Fruit fly (Drosophila melanogaster): ENCODE measurements around the gene CG31145.

DNA sequence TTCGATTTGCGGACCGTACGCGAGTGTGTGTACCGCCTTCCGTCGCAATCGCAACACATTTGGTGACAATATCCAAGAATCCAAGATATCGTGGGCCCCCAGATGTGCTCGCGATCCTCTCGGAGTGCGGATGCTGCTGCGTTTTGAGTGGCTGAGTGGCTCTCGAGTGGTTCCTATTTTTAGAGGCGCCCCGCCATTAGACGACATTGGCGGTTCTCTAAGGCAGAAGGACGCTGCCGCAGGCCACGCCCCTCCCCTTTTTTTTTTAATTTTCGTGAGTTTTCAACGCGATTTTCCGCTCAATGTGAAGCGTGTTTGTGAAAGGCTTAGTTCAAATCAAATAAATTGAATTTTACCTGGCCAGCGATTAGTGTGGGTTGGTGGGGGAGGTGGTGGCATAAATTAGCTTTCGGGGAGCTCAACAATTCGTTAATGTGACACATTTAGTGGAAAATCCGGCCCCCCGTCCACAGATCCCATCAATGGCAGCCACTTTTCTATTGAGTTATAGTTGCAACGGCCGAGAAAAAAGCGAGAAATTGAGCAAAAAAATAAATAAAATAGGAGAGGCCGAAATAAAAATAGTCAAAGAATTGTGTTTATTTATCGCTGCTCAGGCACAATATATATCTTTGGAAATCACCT lies 49.0 kb upstream of the CG31145 start, which contains the start of gene nau:
- no peak for TF ChIP-seq dl (GFP tag; optimal IDR thresholded peaks at IDR 0.05; ENCODE audit: insufficient read depth in 1 of 2, partially characterized antibody in 2 of 2)
- TF ChIP-seq Hr83 (GFP tag; optimal IDR thresholded peaks at IDR 0.05; ENCODE audit: poor library complexity, severe bottlenecking) = no peak

All from whole organism, wandering third instar larva.